Fruit fly (Drosophila melanogaster): ENCODE measurements around the gene CG14411.

CG14411 gene

DNA sequence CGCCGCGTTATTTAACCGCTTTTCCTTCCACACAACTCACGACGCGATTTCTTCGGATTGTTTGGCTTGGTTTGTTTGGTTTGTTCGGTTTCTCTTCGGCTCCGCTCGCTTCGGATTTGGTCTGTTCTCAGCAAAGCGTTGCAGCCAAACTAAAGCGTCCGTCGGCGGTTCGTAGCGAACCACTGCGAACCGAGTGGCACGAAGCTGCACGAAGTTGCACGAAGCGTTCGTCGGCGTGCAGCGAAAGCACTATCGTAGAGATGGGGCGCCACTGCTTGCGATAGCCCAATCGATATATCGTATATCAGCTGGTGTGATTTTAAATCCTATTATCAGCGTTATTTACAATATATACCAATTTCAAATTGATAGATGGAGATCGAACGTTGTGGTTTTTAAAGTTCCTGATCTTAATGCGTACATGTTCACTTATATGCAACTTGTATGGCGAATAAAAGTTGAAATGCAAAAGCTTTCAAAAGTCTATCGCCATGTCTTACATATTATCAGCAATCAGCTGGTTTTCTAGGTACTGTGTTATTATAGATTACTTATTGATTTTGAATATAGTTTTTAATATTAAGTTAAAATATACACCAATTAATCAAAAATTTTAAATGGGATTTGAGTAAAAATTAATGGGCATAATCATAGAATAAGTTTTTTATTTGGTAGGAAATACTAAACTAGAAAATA is 6.4 kb upstream of the CG14411 start, which contains the start of gene rut (continued):
- TF ChIP-seq Gug (GFP tag; IDR thresholded peaks at IDR 0.05) (no peak; the same call in 3 of the 4 replicates), sug (tag; optimal IDR thresholded peaks at IDR 0.05) (peak; percentile 13), CG4707 (GFP tag; optimal IDR thresholded peaks at IDR 0.05) (no peak), knrl (GFP tag; IDR thresholded peaks at IDR 0.05; ENCODE audit: partially characterized antibody) (peak; percentile 97), cas (GFP tag; IDR thresholded peaks at IDR 0.05) (no peak), CG6813 (GFP tag; optimal IDR thresholded peaks at IDR 0.05) (no peak), CG10366 (GFP tag; IDR thresholded peaks at IDR 0.05) (peak; percentile 22; the same call in 1 of the 2 replicates), vnd (GFP tag; IDR thresholded peaks at IDR 0.05; ENCODE audit: partially characterized antibody) (peak; percentile 95), C15 (GFP tag; IDR thresholded peaks at IDR 0.05) (no peak), amos (GFP tag; IDR thresholded peaks at IDR 0.05; ENCODE audit: partially characterized antibody) (peak; percentile 96), mirr (GFP tag; optimal IDR thresholded peaks at IDR 0.05) (no peak), D19B (GFP tag; optimal IDR thresholded peaks at IDR 0.05) (no peak), gt (GFP tag; IDR thresholded peaks at IDR 0.05) (no peak), mam (GFP tag; optimal IDR thresholded peaks at IDR 0.05) (peak; percentile 27), ind (GFP tag; optimal IDR thresholded peaks at IDR 0.05) (no peak), trh (GFP tag; optimal IDR thresholded peaks at IDR 0.05) (no peak), CG12659 (GFP tag; optimal IDR thresholded peaks at IDR 0.05) (peak; percentile 56), pan (optimal IDR thresholded peaks at IDR 0.05) (no peak), pan (GFP tag; optimal IDR thresholded peaks at IDR 0.05 in 1 of 2, IDR thresholded peaks at IDR 0.05 in 1 of 2) (no peak), lola (GFP tag; optimal IDR thresholded peaks at IDR 0.05) (no peak), Rfx (GFP tag; IDR thresholded peaks at IDR 0.05) (peak; percentile 69), CG3065 (GFP tag; optimal IDR thresholded peaks at IDR 0.05) (no peak), HmgD (GFP tag; optimal IDR thresholded peaks at IDR 0.05) (peak; percentile 3), mld (GFP tag; IDR thresholded peaks at IDR 0.05; ENCODE audit: partially characterized antibody) (peak; percentile 93), CTCF (GFP tag; optimal IDR thresholded peaks at IDR 0.05) (peak; percentile 17), ERR (GFP tag; optimal IDR thresholded peaks at IDR 0.05) (no peak), CG9437 (GFP tag; optimal IDR thresholded peaks at IDR 0.05) (no peak), chm (GFP tag; IDR thresholded peaks at IDR 0.05) (0 out of 2 replicates have a peak, but pooled peaks have one; percentile 63), vfl (GFP tag; optimal IDR thresholded peaks at IDR 0.05) (no peak), Xbp1 (GFP tag; optimal IDR thresholded peaks at IDR 0.05) (no peak), CG14965 (GFP tag; optimal IDR thresholded peaks at IDR 0.05; ENCODE audit: borderline replicate concordance) (no peak), dati (GFP tag; IDR thresholded peaks at IDR 0.05) (no peak), CG9609 (GFP tag; optimal IDR thresholded peaks at IDR 0.05) (no peak), CG9876 (GFP tag; optimal IDR thresholded peaks at IDR 0.05) (no peak), CG7839 (tag; optimal IDR thresholded peaks at IDR 0.05) (no peak), Usf (GFP tag; optimal IDR thresholded peaks at IDR 0.05) (no peak), NFAT (GFP tag; IDR thresholded peaks at IDR 0.05) (peak; percentile 39; the same call in 1 of the 2 replicates), TFAM (GFP tag; optimal IDR thresholded peaks at IDR 0.05) (no peak), ash1 (GFP tag; optimal IDR thresholded peaks at IDR 0.05) (no peak), pita (GFP tag; optimal IDR thresholded peaks at IDR 0.05) (no peak), CG4328 (GFP tag; optimal IDR thresholded peaks at IDR 0.05) (no peak), CG10654 (GFP tag; optimal IDR thresholded peaks at IDR 0.05) (no peak), E2f1 (GFP tag; IDR thresholded peaks at IDR 0.05) (no peak), fd102C (GFP tag; optimal IDR thresholded peaks at IDR 0.05) (no peak), Side (GFP tag; optimal IDR thresholded peaks at IDR 0.05) (no peak), CG1603 (tag; optimal IDR thresholded peaks at IDR 0.05) (peak; percentile 36), gfzf (GFP tag; optimal IDR thresholded peaks at IDR 0.05) (peak; percentile 45), CG9215 (GFP tag; IDR thresholded peaks at IDR 0.05) (no peak), CG4820 (GFP tag; optimal IDR thresholded peaks at IDR 0.05) (no peak), slou (GFP tag; optimal IDR thresholded peaks at IDR 0.05) (no peak), CG17328 (GFP tag; IDR thresholded peaks at IDR 0.05) (no peak)
